Fruit fly (Drosophila melanogaster): ENCODE data around the gene Jwa.

dm6 chr2L:18724842-18725241, 19.3 kb upstream of the Jwa start:
- TF ChIP-seq CG7372 (GFP tag; IDR thresholded peaks at IDR 0.05) (no peak), pnt (GFP tag; optimal IDR thresholded peaks at IDR 0.05) (no peak), CG32532 (GFP tag; IDR thresholded peaks at IDR 0.05) (no peak), her (GFP tag; optimal IDR thresholded peaks at IDR 0.05) (no peak), usp (GFP tag; optimal IDR thresholded peaks at IDR 0.05) (no peak)

All from whole organism, embryonic.